Worm (Caenorhabditis elegans) whole organism, L3 larva: ENCODE data around the gene ZK488.6.

ENCODE experiments used
- sea-2 ChIP-seq: fragments of 150-350 bp; sonication (generic microtip); optimal IDR thresholded peaks from 4 replicates; lab custom pipeline; 2014; ENCODE audit warnings: missing biosample characterization, missing genetic modification reagents, missing genetic modification characterization
- snpc-4 ChIP-seq: fragments of 150-350 bp; optimal IDR thresholded peaks from 2 replicates; lab custom pipeline; 2014; ENCODE audit warnings: missing biosample characterization, missing genetic modification characterization
- unc-62 ChIP-seq: fragments of 150-350 bp; sonication (generic microtip); optimal IDR thresholded peaks from 4 replicates; lab custom pipeline; 2014; ENCODE audit warnings: missing biosample characterization, missing genetic modification reagents, missing genetic modification characterization

- no peak for TF ChIP-seq sea-2 (GFP tag; lab: Kevin White, UChicago)
- no peak for TF ChIP-seq unc-62 (GFP tag; lab: Kevin White, UChicago)
- TF ChIP-seq snpc-4 (tag; lab: Kevin White, UChicago): no peak
Measured at ce11 chrV:547980-548379, 42.3 kb upstream of the ZK488.6 start, which contains the start of gene C14C6.6.
